Worm (Caenorhabditis elegans): ENCODE measurements around the gene B0403.6.
A peak's percentile ranks its signal among the peaks of the same experiment; 100 is the strongest.

Gene B0403.6

ce11 chrX:7075250-7075649 lies at the start of gene B0403.6:
Gene B0403.6, minus strand, starts transcription at chrX:7075350.
- peak; percentile 23 for TF ChIP-seq lin-14 (GFP tag; optimal IDR thresholded peaks at IDR 0.05)
- TF ChIP-seq ama-1 (optimal IDR thresholded peaks at IDR 0.05): no peak
- TF ChIP-seq hpl-2 (GFP tag; optimal IDR thresholded peaks at IDR 0.05): no peak

ce11 chrX:7124044-7124443 lies 48.9 kb upstream of the B0403.6 start:
- no peak for TF ChIP-seq egl-13 (tag; optimal IDR thresholded peaks at IDR 0.05)
- no peak for TF ChIP-seq ama-1 (optimal IDR thresholded peaks at IDR 0.05)
- no peak for TF ChIP-seq lin-15B (tag; optimal IDR thresholded peaks at IDR 0.05)
- peak; percentile 48 for TF ChIP-seq elt-2 (tag; optimal IDR thresholded peaks at IDR 0.05)
- no peak for TF ChIP-seq mef-2 (tag; optimal IDR thresholded peaks at IDR 0.05)
- TF ChIP-seq C34B4.2 (tag; optimal IDR thresholded peaks at IDR 0.05): no peak

- no peak for TF ChIP-seq lin-39 (tag; optimal IDR thresholded peaks at IDR 0.05)
- no peak for TF ChIP-seq nhr-76 (tag; optimal IDR thresholded peaks at IDR 0.05)
- TF ChIP-seq ztf-4 (tag; optimal IDR thresholded peaks at IDR 0.05): no peak
- TF ChIP-seq fkh-4 (tag; optimal IDR thresholded peaks at IDR 0.05; ENCODE audit: borderline replicate concordance): no peak
- TF ChIP-seq mdl-1 (tag; optimal IDR thresholded peaks at IDR 0.05): no peak
- no peak for TF ChIP-seq sup-37 (GFP tag; optimal IDR thresholded peaks at IDR 0.05)
- no peak for TF ChIP-seq nhr-47 (tag; optimal IDR thresholded peaks at IDR 0.05)
- TF ChIP-seq aly-2 (tag; optimal IDR thresholded peaks at IDR 0.05): no peak
- no peak for TF ChIP-seq unc-62 (GFP tag; optimal IDR thresholded peaks at IDR 0.05)
- TF ChIP-seq ceh-90 (tag; optimal IDR thresholded peaks at IDR 0.05): no peak
- TF ChIP-seq C04F5.9 (tag; optimal IDR thresholded peaks at IDR 0.05): no peak
- no peak for TF ChIP-seq nhr-237 (tag; optimal IDR thresholded peaks at IDR 0.05)
- no peak for TF ChIP-seq pqm-1 (tag; optimal IDR thresholded peaks at IDR 0.05)
- TF ChIP-seq lin-15B (tag; optimal IDR thresholded peaks at IDR 0.05): no peak
- TF ChIP-seq C34B4.2 (tag; optimal IDR thresholded peaks at IDR 0.05): no peak
- no peak for TF ChIP-seq sptf-1 (tag; optimal IDR thresholded peaks at IDR 0.05)
- TF ChIP-seq nhr-20 (tag; optimal IDR thresholded peaks at IDR 0.05): no peak
- no peak for TF ChIP-seq fos-1 (tag; optimal IDR thresholded peaks at IDR 0.05)
Observed at ce11 chrX:7122655-7123054, 47.5 kb upstream of the B0403.6 start.

- TF ChIP-seq irx-1 (tag; optimal IDR thresholded peaks at IDR 0.05) (no peak), nhr-84 (tag; optimal IDR thresholded peaks at IDR 0.05) (no peak), mep-1 (tag; optimal IDR thresholded peaks at IDR 0.05) (no peak), alr-1 (tag; optimal IDR thresholded peaks at IDR 0.05; ENCODE audit: borderline replicate concordance) (no peak), pag-3 (tag; optimal IDR thresholded peaks at IDR 0.05; ENCODE audit: borderline replicate concordance, insufficient read depth) (no peak), snu-23 (GFP tag; optimal IDR thresholded peaks at IDR 0.05) (no peak), ceh-8 (GFP tag; optimal IDR thresholded peaks at IDR 0.05) (no peak), C04F5.9 (tag; optimal IDR thresholded peaks at IDR 0.05) (no peak), sox-4 (tag; optimal IDR thresholded peaks at IDR 0.05) (no peak), nhr-20 (tag; optimal IDR thresholded peaks at IDR 0.05) (no peak), jun-1 (tag; optimal IDR thresholded peaks at IDR 0.05) (no peak), ets-5 (GFP tag; IDR thresholded peaks at IDR 0.05) (no peak), aha-1 (tag; optimal IDR thresholded peaks at IDR 0.05) (no peak), zip-4 (GFP tag; optimal IDR thresholded peaks at IDR 0.05) (no peak), hlh-17 (GFP tag; optimal IDR thresholded peaks at IDR 0.05; ENCODE audit: borderline replicate concordance) (no peak), zag-1 (tag; optimal IDR thresholded peaks at IDR 0.05) (no peak), pqm-1 (tag; optimal IDR thresholded peaks at IDR 0.05) (no peak), rnt-1 (tag; optimal IDR thresholded peaks at IDR 0.05) (no peak), nhr-28 (tag; optimal IDR thresholded peaks at IDR 0.05) (no peak), xbp-1 (tag; optimal IDR thresholded peaks at IDR 0.05) (no peak)
Observed at ce11 chrX:7116896-7117295, 41.7 kb upstream of the B0403.6 start, which contains the start of gene hen-1. Gene hen-1, minus strand, starts transcription at chrX:7116996.

All from whole organism, L1 larva.